Worm (Caenorhabditis elegans) whole organism, L1 larva: ENCODE data around the gene K07F5.16.

ENCODE experiments used
- C04F5.9 ChIP-seq: sonication (generic microtip); optimal IDR thresholded peaks from 2 replicates; lab custom pipeline; 2016; ENCODE audit warnings: missing genetic modification characterization, missing compliant biosample characterization
- C16A3.4 ChIP-seq: fragments of 150-350 bp; optimal IDR thresholded peaks from 2 replicates; lab custom pipeline; 2014; ENCODE audit warnings: missing biosample characterization, missing genetic modification characterization
- Y116A8C.19 ChIP-seq: sonication (generic microtip); optimal IDR thresholded peaks from 2 replicates; lab custom pipeline; 2016; ENCODE audit warnings: missing compliant biosample characterization, missing genetic modification characterization, borderline replicate concordance
- aha-1 ChIP-seq: fragments of 150-350 bp; optimal IDR thresholded peaks from 2 replicates; lab custom pipeline; 2014; ENCODE audit warnings: missing biosample characterization, missing genetic modification characterization
- alr-1 ChIP-seq: fragments of 200-800 bp; sonication (Bioruptor generic); optimal IDR thresholded peaks from 2 replicates; lab custom pipeline; 2018; ENCODE audit warnings: borderline replicate concordance, mild to moderate bottlenecking, missing genetic modification characterization, missing compliant biosample characterization
- aly-2 ChIP-seq: fragments of 150-350 bp; optimal IDR thresholded peaks from 2 replicates; lab custom pipeline; 2014; ENCODE audit warnings: missing biosample characterization, missing genetic modification characterization
- ama-1 ChIP-seq: fragments of 150-350 bp; optimal IDR thresholded peaks from 2 replicates; lab custom pipeline; 2014
- blmp-1 ChIP-seq: fragments of 150-350 bp; optimal IDR thresholded peaks from 2 replicates; lab custom pipeline; 2014; ENCODE audit warnings: missing biosample characterization, missing genetic modification characterization
- ceh-8 ChIP-seq: fragments of 200-800 bp; sonication (Bioruptor generic); optimal IDR thresholded peaks from 2 replicates; lab custom pipeline; 2018; ENCODE audit warnings: mild to moderate bottlenecking, missing genetic modification characterization, moderate library complexity, missing compliant biosample characterization
- ceh-88 ChIP-seq: fragments of 200-800 bp; sonication (Bioruptor generic); IDR thresholded peaks from 2 replicates; pipeline ENCODE4 v1.3.6; 2022; ENCODE audit warnings: missing genetic modification characterization, missing compliant biosample characterization
- ceh-90 ChIP-seq: sonication (generic microtip); optimal IDR thresholded peaks from 2 replicates; lab custom pipeline; 2016; ENCODE audit warnings: missing genetic modification characterization, missing compliant biosample characterization
- dpl-1 ChIP-seq, 3 experiments: fragments of 150-350 bp in 2 of 3; sonication (generic microtip) in 1 of 3; optimal IDR thresholded peaks; 2 replicates each; lab custom pipeline; 2014 to 2017; ENCODE audit warnings: missing biosample characterization in 3 of 3, missing genetic modification characterization in 3 of 3, missing genetic modification reagents in 3 of 3
- dsc-1 ChIP-seq: sonication (generic microtip); optimal IDR thresholded peaks from 2 replicates; lab custom pipeline; 2016; ENCODE audit warnings: mild to moderate bottlenecking, missing genetic modification characterization, missing compliant biosample characterization
- efl-1 ChIP-seq, 4 experiments: fragments of 150-350 bp; optimal IDR thresholded peaks in 3 of 4; peaks in 1 of 4; 1 replicate in 1 of 4; 2 replicates in 3 of 4; lab custom pipeline; 2014; ENCODE audit warnings: missing biosample characterization in 2 of 4, missing genetic modification characterization in 2 of 4, missing genetic modification reagents in 2 of 4
- efl-3 ChIP-seq: fragments of 200-800 bp; sonication (Bioruptor generic); optimal IDR thresholded peaks from 2 replicates; lab custom pipeline; 2018; ENCODE audit warnings: mild to moderate bottlenecking, missing genetic modification characterization, missing compliant biosample characterization
- egl-13 ChIP-seq: sonication (generic microtip); optimal IDR thresholded peaks from 2 replicates; lab custom pipeline; 2016; ENCODE audit warnings: missing genotype, missing genetic modification reagents, missing genetic modification characterization, missing compliant biosample characterization
- elt-3 ChIP-seq, 6 experiments: fragments of 150-350 bp in 1 of 6; sonication (generic microtip); optimal IDR thresholded peaks; 2 replicates each; lab custom pipeline; 2017 to 2018; ENCODE audit warnings: missing biosample characterization in 6 of 6, missing genetic modification characterization in 6 of 6, inconsistent platforms in 1 of 6
- ets-5 ChIP-seq: fragments of 200-800 bp; sonication (Bioruptor generic); IDR thresholded peaks from 2 replicates; pipeline ENCODE4 v1.3.6; 2022; ENCODE audit warnings: missing genetic modification characterization, missing compliant biosample characterization
- fkh-10 ChIP-seq: sonication (generic microtip); optimal IDR thresholded peaks from 2 replicates; lab custom pipeline; 2017; ENCODE audit warnings: missing biosample characterization, missing genetic modification reagents, missing genetic modification characterization
- fkh-8 ChIP-seq: sonication (generic microtip); optimal IDR thresholded peaks from 2 replicates; lab custom pipeline; 2016; ENCODE audit warnings: mild to moderate bottlenecking, missing genetic modification characterization, missing compliant biosample characterization
- fos-1 ChIP-seq: fragments of 150-350 bp; optimal IDR thresholded peaks from 2 replicates; lab custom pipeline; 2014; ENCODE audit warnings: missing biosample characterization, missing genetic modification characterization
- grh-1 ChIP-seq: fragments of 200-800 bp; sonication (Bioruptor generic); IDR thresholded peaks from 2 replicates; pipeline ENCODE4 v1.3.6; 2022; ENCODE audit warnings: missing genetic modification reagents, missing genetic modification characterization, missing compliant biosample characterization
- hlh-4 ChIP-seq: sonication (generic microtip); optimal IDR thresholded peaks from 2 replicates; lab custom pipeline; 2016; ENCODE audit warnings: mild to moderate bottlenecking, missing genetic modification characterization, missing compliant biosample characterization
- hpl-2 ChIP-seq: fragments of 150-350 bp; optimal IDR thresholded peaks from 2 replicates; lab custom pipeline; 2014; ENCODE audit warnings: missing biosample characterization, missing genetic modification reagents, missing genetic modification characterization
- jun-1 ChIP-seq: fragments of 150-350 bp; optimal IDR thresholded peaks from 2 replicates; lab custom pipeline; 2014; ENCODE audit warnings: missing biosample characterization, missing genetic modification reagents, missing genetic modification characterization
- lin-15B ChIP-seq: fragments of 150-350 bp; sonication (generic microtip); optimal IDR thresholded peaks from 3 replicates; lab custom pipeline; 2014; ENCODE audit warnings: missing biosample characterization, missing genetic modification characterization
- lin-35 ChIP-seq, 2 experiments: fragments of 150-350 bp; optimal IDR thresholded peaks; 2 replicates each; lab custom pipeline; 2014; ENCODE audit warnings: missing biosample characterization in 2 of 2, missing genetic modification characterization in 2 of 2, missing genetic modification reagents in 2 of 2
- lin-39 ChIP-seq: fragments of 150-350 bp; optimal IDR thresholded peaks from 2 replicates; lab custom pipeline; 2014; ENCODE audit warnings: missing biosample characterization, missing genetic modification reagents, missing genetic modification characterization
- lir-3 ChIP-seq: sonication (generic microtip); optimal IDR thresholded peaks from 2 replicates; lab custom pipeline; 2016; ENCODE audit warnings: mild to moderate bottlenecking, missing genetic modification characterization, moderate library complexity, missing compliant biosample characterization; ENCODE audit not compliant: poor library complexity
- lsy-2 ChIP-seq, 2 experiments: fragments of 150-350 bp; optimal IDR thresholded peaks; 2 replicates each; lab custom pipeline; 2014; ENCODE audit warnings: missing biosample characterization in 2 of 2, missing genetic modification characterization in 2 of 2
- mab-9 ChIP-seq: fragments of 200-800 bp; sonication (Bioruptor generic); IDR thresholded peaks from 2 replicates; pipeline ENCODE4 v1.3.6; 2022; ENCODE audit warnings: missing genetic modification reagents, missing genetic modification characterization, missing compliant biosample characterization
- mdl-1 ChIP-seq, 2 experiments: fragments of 150-350 bp; optimal IDR thresholded peaks; 2 replicates each; lab custom pipeline; 2014 to 2017; ENCODE audit warnings: missing biosample characterization in 2 of 2, missing genetic modification characterization in 2 of 2, inconsistent platforms in 1 of 2
- nhr-19 ChIP-seq: fragments of 200-800 bp; sonication (Bioruptor generic); conservative IDR thresholded peaks from 2 replicates; pipeline ENCODE4 v1.3.6; 2022; ENCODE audit warnings: missing genetic modification characterization, missing compliant biosample characterization
- nhr-20 ChIP-seq: sonication (generic microtip); optimal IDR thresholded peaks from 2 replicates; lab custom pipeline; 2016; ENCODE audit warnings: mild to moderate bottlenecking, missing genetic modification characterization, missing compliant biosample characterization
- nhr-237 ChIP-seq: fragments of 150-350 bp; optimal IDR thresholded peaks from 2 replicates; lab custom pipeline; 2014; ENCODE audit warnings: missing biosample characterization, missing genetic modification characterization
- nhr-28 ChIP-seq: fragments of 150-350 bp; optimal IDR thresholded peaks from 2 replicates; lab custom pipeline; 2014; ENCODE audit warnings: missing biosample characterization, missing genetic modification characterization
- nhr-77 ChIP-seq: fragments of 150-350 bp; optimal IDR thresholded peaks from 2 replicates; lab custom pipeline; 2014; ENCODE audit warnings: missing biosample characterization, missing genetic modification characterization
- nhr-84 ChIP-seq: sonication (generic microtip); optimal IDR thresholded peaks from 2 replicates; lab custom pipeline; 2017; ENCODE audit warnings: missing biosample characterization, missing genetic modification characterization
- nhr-85 ChIP-seq: sonication (generic microtip); peaks from one replicate; lab custom pipeline; 2016; ENCODE audit warnings: missing genetic modification characterization, inconsistent platforms, missing compliant biosample characterization
- nhr-90 ChIP-seq: sonication (generic microtip); optimal IDR thresholded peaks from 2 replicates; lab custom pipeline; 2016; ENCODE audit warnings: mild to moderate bottlenecking, missing genetic modification characterization, missing compliant biosample characterization; ENCODE audit not compliant: poor library complexity
- pax-3 ChIP-seq: fragments of 200-800 bp; sonication (Bioruptor generic); optimal IDR thresholded peaks from 2 replicates; lab custom pipeline; 2018; ENCODE audit warnings: mild to moderate bottlenecking, missing genetic modification characterization, moderate library complexity, missing compliant biosample characterization
- rnt-1 ChIP-seq: sonication (generic microtip); optimal IDR thresholded peaks from 2 replicates; lab custom pipeline; 2016; ENCODE audit warnings: mild to moderate bottlenecking, missing genetic modification characterization, moderate library complexity, missing compliant biosample characterization
- snpc-4 ChIP-seq: fragments of 150-350 bp; optimal IDR thresholded peaks from 2 replicates; lab custom pipeline; 2014; ENCODE audit warnings: missing biosample characterization, missing genetic modification characterization
- snu-23 ChIP-seq: sonication (generic microtip); optimal IDR thresholded peaks from 2 replicates; lab custom pipeline; 2016; ENCODE audit warnings: missing genetic modification characterization, missing compliant biosample characterization
- sox-4 ChIP-seq: sonication (generic microtip); optimal IDR thresholded peaks from 2 replicates; lab custom pipeline; 2016; ENCODE audit warnings: missing genetic modification characterization, missing compliant biosample characterization
- sup-37 ChIP-seq: fragments of 200-800 bp; sonication (Bioruptor generic); optimal IDR thresholded peaks from 2 replicates; lab custom pipeline; 2018; ENCODE audit warnings: mild to moderate bottlenecking, missing genetic modification characterization, missing compliant biosample characterization
- swsn-7 ChIP-seq: sonication (generic microtip); optimal IDR thresholded peaks from 2 replicates; lab custom pipeline; 2016; ENCODE audit warnings: missing genetic modification characterization, missing compliant biosample characterization
- tlp-1 ChIP-seq: fragments of 150-350 bp; optimal IDR thresholded peaks from 2 replicates; lab custom pipeline; 2014; ENCODE audit warnings: missing biosample characterization, missing genetic modification characterization
- unc-30 ChIP-seq: sonication (generic microtip); optimal IDR thresholded peaks from 2 replicates; lab custom pipeline; 2017; ENCODE audit warnings: missing biosample characterization, missing genetic modification characterization
- unc-62 ChIP-seq: fragments of 150-350 bp; optimal IDR thresholded peaks from 2 replicates; lab custom pipeline; 2014; ENCODE audit warnings: missing biosample characterization, missing genetic modification reagents, missing genetic modification characterization
- unc-86 ChIP-seq: sonication (generic microtip); optimal IDR thresholded peaks from 2 replicates; lab custom pipeline; 2016; ENCODE audit warnings: missing genetic modification characterization, missing compliant biosample characterization
- vab-15 ChIP-seq: sonication (generic microtip); optimal IDR thresholded peaks from 2 replicates; lab custom pipeline; 2017; ENCODE audit warnings: missing genotype, mild to moderate bottlenecking, missing genetic modification characterization, missing compliant biosample characterization
- zag-1 ChIP-seq: fragments of 150-350 bp; optimal IDR thresholded peaks from 2 replicates; lab custom pipeline; 2014; ENCODE audit warnings: missing biosample characterization, missing genetic modification characterization
- ztf-4 ChIP-seq: fragments of 150-350 bp; optimal IDR thresholded peaks from 2 replicates; lab custom pipeline; 2014; ENCODE audit warnings: missing biosample characterization, missing genetic modification characterization

The K07F5.16 gene

ce11 chrIV:9875646-9876045 is 11.7 kb downstream of the K07F5.16 start:
- no peak for TF ChIP-seq sup-37
- no peak for TF ChIP-seq dsc-1 (tag; lab: Kevin White, UChicago)
- no peak for TF ChIP-seq nhr-237 (tag; lab: Kevin White, UChicago)
- peak in 1 of 2 experiments; percentile 71 for TF ChIP-seq lin-35 (GFP tag; optimal IDR thresholded peaks at IDR 0.05; lab: Kevin White, UChicago)
- no peak for TF ChIP-seq fos-1
- no peak for TF ChIP-seq C04F5.9
- TF ChIP-seq fkh-10 (GFP tag; lab: Kevin White, UChicago), result no peak
- TF ChIP-seq ceh-90 (tag; lab: Kevin White, UChicago), result no peak
- TF ChIP-seq ets-5 (GFP tag; lab: Robert Waterston, UW), result no peak
- no peak for TF ChIP-seq ama-1 (lab: Kevin White, UChicago)
- peak in 4 of 6 experiments; percentile 26 to 81 (median 74) for TF ChIP-seq elt-3 (tag; optimal IDR thresholded peaks at IDR 0.05; lab: Kevin White, UChicago)
- no peak for TF ChIP-seq zag-1 (tag; lab: Kevin White, UChicago)
- no peak for TF ChIP-seq ztf-4 (tag; lab: Kevin White, UChicago)
- TF ChIP-seq hpl-2 (GFP tag; lab: Kevin White, UChicago), result no peak
- no peak for TF ChIP-seq dpl-1 (GFP tag; optimal IDR thresholded peaks at IDR 0.05; lab: Kevin White, UChicago)
- TF ChIP-seq swsn-7 (tag; lab: Kevin White, UChicago), result no peak
- no peak for TF ChIP-seq jun-1 (tag; lab: Kevin White, UChicago)
- no peak for TF ChIP-seq lin-39
- no peak for TF ChIP-seq nhr-84 (tag; lab: Kevin White, UChicago)
- TF ChIP-seq lir-3 (tag; lab: Kevin White, UChicago), result no peak
- TF ChIP-seq nhr-19 (GFP tag; lab: Robert Waterston, UW), result peak; percentile 32
- peak; percentile 61 for TF ChIP-seq snu-23 (GFP tag; lab: Kevin White, UChicago)
- peak; percentile 94 for TF ChIP-seq nhr-20 (tag; lab: Kevin White, UChicago)
- no peak for TF ChIP-seq aly-2
- no peak for TF ChIP-seq unc-30
- no peak for TF ChIP-seq lin-15B (tag; lab: Kevin White, UChicago)
- TF ChIP-seq aha-1 (tag; lab: Kevin White, UChicago), result no peak
- TF ChIP-seq blmp-1 (tag; lab: Kevin White, UChicago), result peak; percentile 89
- TF ChIP-seq unc-86 (tag; lab: Kevin White, UChicago), result no peak
- no peak for TF ChIP-seq tlp-1 (tag; lab: Kevin White, UChicago)
- TF ChIP-seq efl-1 (optimal IDR thresholded peaks at IDR 0.05; lab: Kevin White, UChicago), result no peak
- peak in 1 of 2 experiments; percentile 33 for TF ChIP-seq efl-1 (GFP tag; optimal IDR thresholded peaks at IDR 0.05 in 1 of 2; lab: Kevin White, UChicago)
- no peak for TF ChIP-seq pax-3 (tag; lab: Kevin White, UChicago)
- TF ChIP-seq rnt-1 (tag; lab: Kevin White, UChicago), result no peak
- TF ChIP-seq fkh-8, result no peak
- no peak for TF ChIP-seq unc-62 (GFP tag; lab: Kevin White, UChicago)
- no peak for TF ChIP-seq alr-1 (tag; lab: Kevin White, UChicago)
- TF ChIP-seq nhr-28 (tag; lab: Kevin White, UChicago), result no peak
- peak; percentile 45 for TF ChIP-seq C16A3.4 (tag; lab: Kevin White, UChicago)
- no peak for TF ChIP-seq sox-4
- no peak for TF ChIP-seq efl-3 (GFP tag; lab: Kevin White, UChicago)
- no peak for TF ChIP-seq Y116A8C.19
- TF ChIP-seq nhr-90, result peak; percentile 64
- TF ChIP-seq mab-9, result no peak
- no peak for TF ChIP-seq hlh-4 (tag; lab: Kevin White, UChicago)
- no peak for TF ChIP-seq grh-1
- peak; percentile 91 for TF ChIP-seq nhr-85 (tag; lab: Kevin White, UChicago)
- TF ChIP-seq nhr-77 (tag; lab: Kevin White, UChicago), result no peak
- no peak for TF ChIP-seq ceh-88 (GFP tag; lab: Robert Waterston, UW)
- TF ChIP-seq snpc-4, result no peak
- no peak for TF ChIP-seq vab-15 (tag; lab: Kevin White, UChicago)
- TF ChIP-seq egl-13 (tag; lab: Kevin White, UChicago), result no peak
- peak in 1 of 2 experiments; percentile 65 for TF ChIP-seq mdl-1 (tag; optimal IDR thresholded peaks at IDR 0.05; lab: Kevin White, UChicago)
- TF ChIP-seq lsy-2 (tag; optimal IDR thresholded peaks at IDR 0.05; lab: Kevin White, UChicago), result peak in 1 of 2 experiments; percentile 10
- no peak for TF ChIP-seq ceh-8 (GFP tag; lab: Kevin White, UChicago)
